Fruit fly (Drosophila melanogaster): ENCODE measurements around the gene CG14711.
A peak's percentile ranks its signal among the peaks of the same experiment; 100 is the strongest.

CG14711 gene

DNA sequence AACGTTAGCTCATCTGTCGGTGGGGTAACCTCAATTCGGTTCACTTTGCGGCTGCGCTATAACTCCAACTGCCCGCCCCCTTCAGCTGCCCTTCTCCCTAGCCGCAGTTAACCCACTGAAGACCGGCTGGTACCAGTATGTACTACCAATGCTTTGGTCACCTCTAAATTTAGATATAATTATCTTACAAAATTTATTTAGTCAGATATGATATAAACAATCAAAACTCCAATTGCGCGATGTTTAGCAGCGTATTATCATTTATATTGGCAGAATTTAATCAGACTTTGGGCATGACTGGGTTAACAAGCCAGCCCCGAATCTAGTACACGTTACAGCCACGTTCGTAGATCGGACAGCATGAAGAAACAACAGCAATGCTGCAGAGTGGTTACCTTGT is 38.6 kb downstream of the CG14711 start (continued):
- TF ChIP-seq CG33213 (GFP tag; optimal IDR thresholded peaks at IDR 0.05) (no peak), CG4328 (GFP tag; optimal IDR thresholded peaks at IDR 0.05) (no peak), Blimp-1 (GFP tag; optimal IDR thresholded peaks at IDR 0.05) (no peak), ac (GFP tag; optimal IDR thresholded peaks at IDR 0.05) (no peak), Doc3 (GFP tag; IDR thresholded peaks at IDR 0.05; ENCODE audit: partially characterized antibody) (no peak), Abd-B (GFP tag; optimal IDR thresholded peaks at IDR 0.05) (no peak), amos (GFP tag; IDR thresholded peaks at IDR 0.05; ENCODE audit: partially characterized antibody) (no peak), CG31441 (GFP tag; IDR thresholded peaks at IDR 0.05) (peak; percentile 61), Gug (GFP tag; IDR thresholded peaks at IDR 0.05) (no peak), bowl (GFP tag; IDR thresholded peaks at IDR 0.05) (peak; percentile 28; the same call in 1 of the 2 replicates), fd102C (GFP tag; optimal IDR thresholded peaks at IDR 0.05) (no peak), emc (GFP tag; optimal IDR thresholded peaks at IDR 0.05) (no peak), CG13287 (GFP tag; IDR thresholded peaks at IDR 0.05; ENCODE audit: partially characterized antibody) (no peak), CG16813 (GFP tag; IDR thresholded peaks at IDR 0.05; ENCODE audit: partially characterized antibody) (no peak), Chrac-16 (GFP tag; optimal IDR thresholded peaks at IDR 0.05) (peak; percentile 7), yki (optimal IDR thresholded peaks at IDR 0.05) (no peak), Doc2 (GFP tag; IDR thresholded peaks at IDR 0.05) (no peak), pb (GFP tag; optimal IDR thresholded peaks at IDR 0.05) (no peak), seq (GFP tag; IDR thresholded peaks at IDR 0.05) (no peak), sima (GFP tag; optimal IDR thresholded peaks at IDR 0.05) (no peak), CG2129 (GFP tag; IDR thresholded peaks at IDR 0.05; ENCODE audit: partially characterized antibody) (no peak), Ets97D (GFP tag; optimal IDR thresholded peaks at IDR 0.05) (no peak), pita (GFP tag; optimal IDR thresholded peaks at IDR 0.05) (no peak), CG9817 (tag; optimal IDR thresholded peaks at IDR 0.05) (peak; percentile 35), Bgb (GFP tag; IDR thresholded peaks at IDR 0.05; ENCODE audit: partially characterized antibody) (no peak), CG16815 (GFP tag; optimal IDR thresholded peaks at IDR 0.05) (no peak), mam (GFP tag; optimal IDR thresholded peaks at IDR 0.05) (no peak), CG1792 (GFP tag; optimal IDR thresholded peaks at IDR 0.05) (no peak), Six4 (GFP tag; optimal IDR thresholded peaks at IDR 0.05) (no peak), Stat92E (GFP tag; optimal IDR thresholded peaks at IDR 0.05) (no peak), CG2202 (tag; optimal IDR thresholded peaks at IDR 0.05) (no peak), CG34224 (GFP tag; IDR thresholded peaks at IDR 0.05; ENCODE audit: partially characterized antibody) (no peak), CG15514 (GFP tag; optimal IDR thresholded peaks at IDR 0.05) (peak; percentile 28), Awh (GFP tag; IDR thresholded peaks at IDR 0.05) (peak; percentile 60; the same call in 1 of the 2 replicates), Opbp (GFP tag; IDR thresholded peaks at IDR 0.05; ENCODE audit: partially characterized antibody) (no peak), crp (GFP tag; optimal IDR thresholded peaks at IDR 0.05) (no peak), CG32767 (GFP tag; IDR thresholded peaks at IDR 0.05) (no peak), Eip74EF (GFP tag; optimal IDR thresholded peaks at IDR 0.05) (peak in 1 of 2 experiments; percentile 38), pfk (GFP tag; optimal IDR thresholded peaks at IDR 0.05) (no peak), CG10565 (GFP tag; optimal IDR thresholded peaks at IDR 0.05) (no peak), CG14965 (GFP tag; optimal IDR thresholded peaks at IDR 0.05; ENCODE audit: borderline replicate concordance) (no peak), sug (tag; optimal IDR thresholded peaks at IDR 0.05) (peak; percentile 11), al (GFP tag; IDR thresholded peaks at IDR 0.05) (no peak), CG6254 (GFP tag; optimal IDR thresholded peaks at IDR 0.05) (peak; percentile 8), CG8089 (GFP tag; optimal IDR thresholded peaks at IDR 0.05) (no peak), CG17829 (tag; optimal IDR thresholded peaks at IDR 0.05) (peak; percentile 54), Scr (GFP tag; IDR thresholded peaks at IDR 0.05; ENCODE audit: partially characterized antibody) (no peak), CG18599 (GFP tag; optimal IDR thresholded peaks at IDR 0.05) (peak; percentile 64), CG14050 (GFP tag; IDR thresholded peaks at IDR 0.05) (peak; percentile 52; the same call in 2 of the 3 replicates), row (GFP tag; IDR thresholded peaks at IDR 0.05) (peak; percentile 64)

All from whole organism, embryonic.